Worm (Caenorhabditis elegans): ENCODE results near the gene F42A9.8.
A peak's percentile ranks its signal among the peaks of the same experiment; 100 is the strongest.

Gene F42A9.8

DNA sequence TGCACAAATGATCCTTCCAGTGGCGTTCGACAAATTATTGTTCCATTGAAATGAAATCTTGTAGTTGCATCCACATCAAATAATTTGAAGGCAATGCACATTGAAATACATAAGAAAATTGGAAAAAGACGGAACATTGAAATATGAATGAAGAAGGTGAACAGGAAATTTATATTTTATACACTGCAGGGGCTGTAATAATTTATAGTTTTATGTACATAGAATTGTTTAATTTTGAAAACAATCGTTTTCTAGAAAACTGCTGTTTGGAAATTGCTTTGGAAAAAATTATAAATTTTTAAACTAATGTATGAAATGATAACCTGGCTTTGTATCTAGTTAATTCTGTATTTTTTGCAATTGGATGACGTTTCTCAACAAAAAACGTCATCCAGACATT lies 23.3 kb downstream of the F42A9.8 start, which contains the start of gene Y59H11AR.3:
TSS of gene Y59H11AR.3 (minus strand) at position 101 of the 400 bp plus-strand sequence.
- no peak for TF ChIP-seq lin-13 (tag; optimal IDR thresholded peaks at IDR 0.05)
- no peak for TF ChIP-seq elt-3 (tag; optimal IDR thresholded peaks at IDR 0.05)
- no peak for TF ChIP-seq M03D4.4 (tag; optimal IDR thresholded peaks at IDR 0.05)
- TF ChIP-seq sptf-1 (tag; optimal IDR thresholded peaks at IDR 0.05) = no peak
- no peak for TF ChIP-seq sem-2 (GFP tag; optimal IDR thresholded peaks at IDR 0.05)
- no peak for TF ChIP-seq bed-3 (GFP tag; optimal IDR thresholded peaks at IDR 0.05)
- TF ChIP-seq hlh-1 (tag; optimal IDR thresholded peaks at IDR 0.05) = no peak
- TF ChIP-seq mep-1 (tag; optimal IDR thresholded peaks at IDR 0.05) = no peak
- no peak for TF ChIP-seq unc-62 (GFP tag; optimal IDR thresholded peaks at IDR 0.05)
- no peak for TF ChIP-seq mab-5 (tag; optimal IDR thresholded peaks at IDR 0.05)
- no peak for TF ChIP-seq tbx-8 (GFP tag; optimal IDR thresholded peaks at IDR 0.05)
- no peak for TF ChIP-seq unc-120 (tag; optimal IDR thresholded peaks at IDR 0.05; ENCODE audit: poor library complexity, severe bottlenecking)
- no peak for TF ChIP-seq flh-1 (GFP tag; optimal IDR thresholded peaks at IDR 0.05)
- no peak for TF ChIP-seq nhr-12 (tag; optimal IDR thresholded peaks at IDR 0.05)

- TF ChIP-seq ham-2 (GFP tag; optimal IDR thresholded peaks at IDR 0.05) = no peak
- no peak for TF ChIP-seq nhr-76 (tag; optimal IDR thresholded peaks at IDR 0.05)
- no peak for TF ChIP-seq bed-3 (GFP tag; optimal IDR thresholded peaks at IDR 0.05)
- no peak for TF ChIP-seq lin-13 (tag; optimal IDR thresholded peaks at IDR 0.05)
- TF ChIP-seq ces-1 (GFP tag; optimal IDR thresholded peaks at IDR 0.05) = no peak
- TF ChIP-seq lin-32 (GFP tag; optimal IDR thresholded peaks at IDR 0.05) = no peak
- no peak for TF ChIP-seq nhr-28 (tag; optimal IDR thresholded peaks at IDR 0.05)
- no peak for TF ChIP-seq sptf-1 (tag; optimal IDR thresholded peaks at IDR 0.05)
- TF ChIP-seq flh-1 (GFP tag; optimal IDR thresholded peaks at IDR 0.05) = no peak
- TF ChIP-seq ceh-43 (GFP tag; optimal IDR thresholded peaks at IDR 0.05) = no peak
- no peak for TF ChIP-seq zip-8 (tag; optimal IDR thresholded peaks at IDR 0.05)
- no peak for TF ChIP-seq ceh-83 (GFP tag; optimal IDR thresholded peaks at IDR 0.05)
- TF ChIP-seq hlh-1 (tag; optimal IDR thresholded peaks at IDR 0.05) = no peak
- no peak for TF ChIP-seq unc-120 (tag; optimal IDR thresholded peaks at IDR 0.05; ENCODE audit: poor library complexity, severe bottlenecking)
- no peak for TF ChIP-seq ceh-39 (tag; optimal IDR thresholded peaks at IDR 0.05)
- no peak for TF ChIP-seq elt-3 (tag; optimal IDR thresholded peaks at IDR 0.05)
- no peak for TF ChIP-seq lsy-2 (tag; optimal IDR thresholded peaks at IDR 0.05)
- TF ChIP-seq snpc-4 (tag; optimal IDR thresholded peaks at IDR 0.05) = no peak
Measured at ce11 chrIV:8587605-8588004, 31.0 kb downstream of the F42A9.8 start.

ce11 chrIV:8587057-8587456 lies 31.5 kb downstream of the F42A9.8 start:
- peak; percentile 44 for TF ChIP-seq unc-120 (tag; optimal IDR thresholded peaks at IDR 0.05; ENCODE audit: poor library complexity, severe bottlenecking)
- no peak for TF ChIP-seq M03D4.4 (tag; optimal IDR thresholded peaks at IDR 0.05)
- TF ChIP-seq flh-1 (GFP tag; optimal IDR thresholded peaks at IDR 0.05) = no peak
- no peak for TF ChIP-seq lsy-2 (tag; optimal IDR thresholded peaks at IDR 0.05)
- TF ChIP-seq mab-5 (tag; optimal IDR thresholded peaks at IDR 0.05) = no peak
- TF ChIP-seq snpc-4 (tag; optimal IDR thresholded peaks at IDR 0.05) = no peak
- TF ChIP-seq ztf-11 (tag; optimal IDR thresholded peaks at IDR 0.05) = no peak
- no peak for TF ChIP-seq nhr-2 (tag; optimal IDR thresholded peaks at IDR 0.05)
- TF ChIP-seq sem-2 (GFP tag; optimal IDR thresholded peaks at IDR 0.05) = no peak
- TF ChIP-seq nhr-237 (tag; optimal IDR thresholded peaks at IDR 0.05) = peak; percentile 26
- no peak for TF ChIP-seq zip-8 (tag; optimal IDR thresholded peaks at IDR 0.05)
- no peak for TF ChIP-seq ham-2 (GFP tag; optimal IDR thresholded peaks at IDR 0.05)
- no peak for TF ChIP-seq lin-13 (tag; optimal IDR thresholded peaks at IDR 0.05)
- no peak for TF ChIP-seq elt-3 (tag; optimal IDR thresholded peaks at IDR 0.05)
- no peak for TF ChIP-seq cnd-1 (tag; optimal IDR thresholded peaks at IDR 0.05)
- TF ChIP-seq drap-1 (GFP tag; optimal IDR thresholded peaks at IDR 0.05) = no peak
- no peak for TF ChIP-seq tbx-8 (GFP tag; optimal IDR thresholded peaks at IDR 0.05)
- TF ChIP-seq pha-4 (tag; optimal IDR thresholded peaks at IDR 0.05) = no peak
- no peak for TF ChIP-seq nhr-76 (tag; optimal IDR thresholded peaks at IDR 0.05)
- no peak for TF ChIP-seq ceh-39 (tag; optimal IDR thresholded peaks at IDR 0.05)
- peak; percentile 88 for TF ChIP-seq unc-62 (GFP tag; optimal IDR thresholded peaks at IDR 0.05)
- TF ChIP-seq nhr-12 (tag; optimal IDR thresholded peaks at IDR 0.05) = no peak
- peak; percentile 8 for TF ChIP-seq hlh-1 (tag; optimal IDR thresholded peaks at IDR 0.05)
- TF ChIP-seq ceh-83 (GFP tag; optimal IDR thresholded peaks at IDR 0.05) = no peak
- no peak for TF ChIP-seq bed-3 (GFP tag; optimal IDR thresholded peaks at IDR 0.05)
- TF ChIP-seq elt-1 (tag; optimal IDR thresholded peaks at IDR 0.05; ENCODE audit: borderline replicate concordance, insufficient read depth) = no peak
